Worm (Caenorhabditis elegans): ENCODE results near the gene alh-9.

alh-9 gene

DNA sequence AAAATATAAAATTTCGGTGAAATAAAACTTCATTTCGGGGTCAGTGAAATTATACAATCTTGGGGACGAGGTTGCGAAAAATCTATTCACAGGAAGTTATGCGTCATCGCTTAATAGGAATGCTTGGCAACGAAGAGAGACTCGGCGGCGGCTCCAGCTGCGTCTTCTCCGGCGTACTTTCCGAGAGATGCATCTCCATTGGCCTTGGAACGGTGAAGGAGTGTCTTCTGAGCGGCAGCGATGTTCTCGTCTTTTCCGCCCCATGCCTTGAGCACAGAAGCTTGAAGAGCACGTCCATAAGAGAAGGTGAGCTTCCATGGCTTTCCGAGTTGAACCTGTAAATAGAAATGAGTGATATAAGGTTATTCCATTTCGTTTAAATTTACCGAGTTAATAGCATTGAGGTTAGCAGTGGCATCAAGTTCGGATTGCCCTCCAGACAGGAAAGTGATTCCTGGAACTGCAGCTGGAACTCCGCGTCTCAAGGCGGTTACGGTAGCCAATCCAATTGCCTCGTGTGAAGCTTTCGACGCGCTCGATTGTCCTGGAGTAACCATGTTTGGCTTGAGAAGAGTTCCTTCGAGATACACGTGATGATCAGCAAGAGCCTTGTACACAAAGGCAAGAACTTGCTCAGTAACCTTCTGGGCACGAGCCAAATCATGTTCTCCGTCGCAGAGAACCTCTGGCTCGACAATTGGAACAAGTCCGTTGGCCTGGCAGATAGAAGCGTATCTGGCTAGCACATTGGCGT, 19.0 kb downstream of the alh-9 start:
- no peak for TF ChIP-seq zag-1 (tag; optimal IDR thresholded peaks at IDR 0.05)
- TF ChIP-seq sem-4 (tag; optimal IDR thresholded peaks at IDR 0.05): no peak
- peak; percentile 6 for TF ChIP-seq nhr-129 (tag; optimal IDR thresholded peaks at IDR 0.05)

DNA sequence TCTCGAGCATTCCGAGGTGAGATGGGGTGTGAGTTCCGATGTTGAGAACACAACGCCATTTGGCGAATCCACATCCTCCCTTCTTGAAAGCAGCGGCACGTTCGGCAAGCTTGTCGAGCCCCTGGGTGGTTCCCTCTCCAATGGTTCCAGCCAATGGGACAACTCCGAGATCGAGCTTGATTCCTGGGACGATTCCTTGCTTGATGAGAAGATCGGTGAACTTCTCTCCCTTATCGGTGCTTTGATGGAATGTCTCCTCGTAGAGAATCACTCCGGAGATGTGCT, 19.5 kb downstream of the alh-9 start:
- TF ChIP-seq crh-2 (tag; optimal IDR thresholded peaks at IDR 0.05): no peak
- TF ChIP-seq skn-1 (tag; optimal IDR thresholded peaks at IDR 0.05): no peak
- TF ChIP-seq lin-39 (tag; optimal IDR thresholded peaks at IDR 0.05): no peak
- TF ChIP-seq lin-13 (GFP tag; optimal IDR thresholded peaks at IDR 0.05): no peak
- no peak for TF ChIP-seq ztf-4 (tag; optimal IDR thresholded peaks at IDR 0.05)
- no peak for TF ChIP-seq nhr-129 (tag; optimal IDR thresholded peaks at IDR 0.05)
- no peak for TF ChIP-seq egl-27 (tag; optimal IDR thresholded peaks at IDR 0.05)
- TF ChIP-seq elt-1 (tag; optimal IDR thresholded peaks at IDR 0.05): no peak
- TF ChIP-seq C34F6.9 (tag; optimal IDR thresholded peaks at IDR 0.05): no peak
- no peak for TF ChIP-seq sma-9 (GFP tag; optimal IDR thresholded peaks at IDR 0.05)
- no peak for TF ChIP-seq sma-9 (tag; optimal IDR thresholded peaks at IDR 0.05)
- TF ChIP-seq ama-1 (optimal IDR thresholded peaks at IDR 0.05): no peak
- no peak for TF ChIP-seq nhr-21 (tag; optimal IDR thresholded peaks at IDR 0.05)
- no peak for TF ChIP-seq nhr-77 (tag; optimal IDR thresholded peaks at IDR 0.05)
- TF ChIP-seq ztf-11 (tag; optimal IDR thresholded peaks at IDR 0.05): no peak
- no peak for TF ChIP-seq blmp-1 (tag; optimal IDR thresholded peaks at IDR 0.05; ENCODE audit: insufficient read depth)
- TF ChIP-seq mdl-1 (tag; optimal IDR thresholded peaks at IDR 0.05): no peak
- no peak for TF ChIP-seq R02D3.7 (tag; optimal IDR thresholded peaks at IDR 0.05)

DNA sequence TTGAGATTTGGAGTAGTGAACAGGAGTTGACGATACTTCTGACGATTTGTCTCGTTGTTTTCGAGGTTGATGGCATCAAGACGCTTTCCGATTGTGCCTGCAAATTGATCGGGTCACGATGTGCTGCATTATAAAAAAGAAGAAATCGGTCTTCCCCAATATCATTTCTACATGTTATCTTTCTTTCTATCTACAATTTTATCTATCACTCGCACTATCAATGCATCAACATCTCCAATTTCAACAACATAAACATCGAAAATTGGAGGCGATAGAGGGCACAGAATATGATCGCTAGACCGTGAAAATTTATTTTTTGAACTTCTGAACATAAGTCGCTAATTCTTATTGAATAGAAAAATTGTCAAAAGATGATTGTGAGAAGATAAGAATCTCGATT, 19.9 kb downstream of the alh-9 start:
- no peak for TF ChIP-seq nhr-6 (tag; optimal IDR thresholded peaks at IDR 0.05)
- TF ChIP-seq lin-13 (GFP tag; optimal IDR thresholded peaks at IDR 0.05): peak; percentile 5

DNA sequence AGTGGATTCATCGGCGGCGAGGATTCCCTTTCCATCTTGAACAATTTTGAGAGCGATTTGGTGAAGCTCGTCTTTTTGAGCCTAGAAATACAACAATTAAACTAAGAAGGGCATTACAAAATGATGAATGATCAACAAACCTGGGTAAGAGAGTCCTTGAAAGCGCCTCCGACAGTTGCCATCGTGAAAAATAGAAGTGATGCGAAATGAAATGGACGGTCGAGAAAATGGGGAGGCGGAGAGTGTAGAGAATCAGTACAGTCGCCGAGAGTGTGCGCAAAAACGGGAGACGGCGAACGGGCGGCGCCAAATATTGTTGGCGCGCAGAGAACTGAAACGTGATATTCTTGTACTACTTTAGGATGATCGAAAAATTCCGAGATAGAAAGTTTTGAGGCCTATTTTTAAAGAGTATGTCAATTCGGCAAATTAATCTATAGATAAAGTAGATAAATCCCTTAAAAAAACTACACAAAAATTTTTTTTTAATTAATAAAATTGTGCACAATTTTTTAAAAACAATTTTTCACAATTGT, 20.4 kb downstream of the alh-9 start, which contains the start of gene aldo-2:
Gene aldo-2, minus strand, starts transcription at position 486 of the 536 bp plus-strand sequence.
- TF ChIP-seq fos-1 (tag; optimal IDR thresholded peaks at IDR 0.05): peak; percentile 3
- TF ChIP-seq blmp-1 (tag; optimal IDR thresholded peaks at IDR 0.05; ENCODE audit: insufficient read depth): peak; percentile 6
- TF ChIP-seq peb-1 (tag; optimal IDR thresholded peaks at IDR 0.05): no peak
- peak; percentile 3 for TF ChIP-seq nhr-129 (tag; optimal IDR thresholded peaks at IDR 0.05)
- TF ChIP-seq ama-1 (optimal IDR thresholded peaks at IDR 0.05): peak; percentile 86
- peak; percentile 25 for TF ChIP-seq nhr-21 (tag; optimal IDR thresholded peaks at IDR 0.05)
- TF ChIP-seq mdl-1 (tag; optimal IDR thresholded peaks at IDR 0.05): no peak
- TF ChIP-seq sma-3 (GFP tag; optimal IDR thresholded peaks at IDR 0.05): peak; percentile 8
- peak; percentile 9 for TF ChIP-seq ceh-16 (tag; optimal IDR thresholded peaks at IDR 0.05)
- TF ChIP-seq gmeb-1 (tag; optimal IDR thresholded peaks at IDR 0.05): peak; percentile 23
- TF ChIP-seq F13H6.1 (tag; optimal IDR thresholded peaks at IDR 0.05): peak; percentile 15
- peak; percentile 37 for TF ChIP-seq nhr-25 (tag; optimal IDR thresholded peaks at IDR 0.05)
- no peak for TF ChIP-seq dmd-4 (tag; optimal IDR thresholded peaks at IDR 0.05)
- no peak for TF ChIP-seq nhr-10 (tag; optimal IDR thresholded peaks at IDR 0.05)

DNA sequence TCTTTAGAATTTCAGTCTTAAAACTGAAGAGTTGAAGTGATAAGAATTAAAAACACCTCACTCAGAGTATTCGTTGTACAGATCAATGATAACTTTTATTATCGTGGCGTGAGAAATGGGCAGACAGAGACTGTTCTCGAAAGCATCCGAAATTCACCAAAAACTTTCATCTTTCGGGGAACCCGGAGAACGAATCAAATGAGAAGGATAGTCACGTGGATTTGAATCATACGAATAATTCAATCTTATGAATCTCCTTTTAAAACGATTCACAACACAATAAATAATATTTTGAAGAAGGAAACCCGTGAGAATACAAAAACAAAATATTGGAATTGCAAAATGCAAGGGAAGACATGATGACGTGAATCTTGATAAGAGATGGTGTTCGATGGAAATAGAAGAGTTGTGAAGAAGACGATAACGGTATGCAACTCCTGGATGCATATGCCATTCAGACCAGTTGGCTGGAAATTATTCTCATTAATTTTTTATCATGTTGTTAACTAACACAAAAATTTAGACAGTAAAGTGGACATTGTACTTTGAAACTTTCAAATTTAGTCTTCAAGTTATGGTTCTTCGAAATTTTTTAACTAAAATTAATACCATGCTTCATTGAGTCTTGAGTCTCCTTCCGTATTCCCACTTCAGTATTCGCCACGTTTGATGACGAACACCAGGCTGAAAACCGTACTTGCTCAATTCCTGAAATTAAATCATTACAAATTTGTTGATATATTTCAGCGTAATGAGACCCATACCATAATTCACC, 21.2 kb downstream of the alh-9 start:
- TF ChIP-seq crh-2 (tag; optimal IDR thresholded peaks at IDR 0.05): peak; percentile 42
- no peak for TF ChIP-seq unc-39 (tag; optimal IDR thresholded peaks at IDR 0.05)
- no peak for TF ChIP-seq nhr-12 (tag; optimal IDR thresholded peaks at IDR 0.05)
- no peak for TF ChIP-seq lin-11 (tag; optimal IDR thresholded peaks at IDR 0.05)
- TF ChIP-seq R02D3.7 (tag; optimal IDR thresholded peaks at IDR 0.05): no peak
- TF ChIP-seq lsy-2 (tag; optimal IDR thresholded peaks at IDR 0.05): peak in 1 of 2 experiments; percentile 21
- TF ChIP-seq sma-3 (GFP tag; optimal IDR thresholded peaks at IDR 0.05): peak; percentile 35
- TF ChIP-seq F13H6.1 (tag; optimal IDR thresholded peaks at IDR 0.05): no peak
- no peak for TF ChIP-seq ztf-1 (GFP tag; conservative IDR thresholded peaks at IDR 0.05)
- TF ChIP-seq egl-27 (tag; optimal IDR thresholded peaks at IDR 0.05): no peak
- no peak for TF ChIP-seq C34F6.9 (tag; optimal IDR thresholded peaks at IDR 0.05)
- TF ChIP-seq skn-1 (tag; optimal IDR thresholded peaks at IDR 0.05): no peak
- TF ChIP-seq nhr-21 (tag; optimal IDR thresholded peaks at IDR 0.05): peak; percentile 52
- TF ChIP-seq nhr-129 (tag; optimal IDR thresholded peaks at IDR 0.05): no peak
- TF ChIP-seq zag-1 (tag; optimal IDR thresholded peaks at IDR 0.05): no peak
- TF ChIP-seq mab-5 (tag; optimal IDR thresholded peaks at IDR 0.05): no peak
- no peak for TF ChIP-seq sem-4 (tag; optimal IDR thresholded peaks at IDR 0.05)
- no peak for TF ChIP-seq elt-1 (tag; optimal IDR thresholded peaks at IDR 0.05)
- TF ChIP-seq elt-3 (tag; optimal IDR thresholded peaks at IDR 0.05): no peak
- peak; percentile 21 for TF ChIP-seq gmeb-1 (tag; optimal IDR thresholded peaks at IDR 0.05)
- TF ChIP-seq mdl-1 (tag; optimal IDR thresholded peaks at IDR 0.05): peak in 1 of 2 experiments; percentile 5

Measured in whole organism, L2 larva.